Worm (Caenorhabditis elegans): Measurements from ENCODE around the gene F26F2.8.
A peak's percentile ranks its signal among the peaks of the same experiment; 100 is the strongest.

The F26F2.8 gene

DNA sequence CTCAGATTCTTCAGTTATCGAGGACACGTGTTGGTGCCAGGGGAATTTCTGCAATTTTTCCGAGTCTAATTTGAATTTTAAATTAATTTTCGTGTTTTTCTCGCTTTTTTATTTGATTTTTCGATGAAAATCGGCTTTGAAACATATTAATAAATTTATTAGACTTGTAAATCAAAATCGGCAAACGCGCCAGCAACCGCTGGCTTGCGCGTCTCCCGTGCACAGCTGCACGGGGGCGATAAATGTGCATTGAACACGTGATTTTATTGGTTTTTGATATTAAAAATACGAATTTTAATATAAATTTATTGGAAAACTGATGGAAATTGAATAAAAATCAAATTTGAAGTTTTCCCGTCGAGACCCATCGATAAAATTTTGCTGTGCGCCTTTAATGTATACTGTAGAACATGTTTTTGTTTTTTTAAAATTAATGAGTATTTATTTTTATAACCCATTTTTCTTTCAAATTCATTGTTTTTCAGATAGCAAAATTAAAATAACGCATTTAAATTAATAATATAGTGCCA is 1.2 kb downstream of the F26F2.8 start, which contains the start of gene F26F2.7:
F26F2.7 (plus strand) TSS at position 480 of the 530 bp plus-strand sequence.
- TF ChIP-seq fkh-8 (tag; optimal IDR thresholded peaks at IDR 0.05) (peak; percentile 87), skn-1 (tag; optimal IDR thresholded peaks at IDR 0.05) (peak; percentile 57), lin-15B (tag; optimal IDR thresholded peaks at IDR 0.05) (no peak), zip-4 (GFP tag; optimal IDR thresholded peaks at IDR 0.05) (peak; percentile 72), swsn-7 (tag; optimal IDR thresholded peaks at IDR 0.05) (peak; percentile 90), sptf-1 (tag; optimal IDR thresholded peaks at IDR 0.05) (no peak), unc-98 (GFP tag; IDR thresholded peaks at IDR 0.05) (no peak), zag-1 (tag; optimal IDR thresholded peaks at IDR 0.05) (no peak), nhr-20 (tag; optimal IDR thresholded peaks at IDR 0.05) (peak; percentile 88), nhr-237 (tag; optimal IDR thresholded peaks at IDR 0.05) (no peak), aha-1 (tag; optimal IDR thresholded peaks at IDR 0.05) (peak; percentile 29), sox-4 (tag; optimal IDR thresholded peaks at IDR 0.05) (peak; percentile 75), nhr-90 (tag; optimal IDR thresholded peaks at IDR 0.05; ENCODE audit: poor library complexity) (peak; percentile 90), sup-37 (GFP tag; optimal IDR thresholded peaks at IDR 0.05) (peak; percentile 30), snu-23 (GFP tag; optimal IDR thresholded peaks at IDR 0.05) (peak; percentile 90), C04F5.9 (tag; optimal IDR thresholded peaks at IDR 0.05) (peak; percentile 64), vab-15 (tag; optimal IDR thresholded peaks at IDR 0.05) (no peak), Y116A8C.19 (tag; optimal IDR thresholded peaks at IDR 0.05; ENCODE audit: borderline replicate concordance) (no peak), xbp-1 (tag; optimal IDR thresholded peaks at IDR 0.05) (peak; percentile 89), nhr-47 (tag; optimal IDR thresholded peaks at IDR 0.05) (peak; percentile 93), unc-30 (tag; optimal IDR thresholded peaks at IDR 0.05) (no peak), ces-1 (GFP tag; optimal IDR thresholded peaks at IDR 0.05) (no peak), rnt-1 (tag; optimal IDR thresholded peaks at IDR 0.05) (no peak), tbx-2 (tag; optimal IDR thresholded peaks at IDR 0.05) (peak; percentile 89), nhr-11 (tag; optimal IDR thresholded peaks at IDR 0.05) (peak; percentile 69), pax-3 (tag; optimal IDR thresholded peaks at IDR 0.05) (peak; percentile 65), ceh-90 (tag; optimal IDR thresholded peaks at IDR 0.05) (no peak), ama-1 (optimal IDR thresholded peaks at IDR 0.05) (no peak), ceh-8 (GFP tag; optimal IDR thresholded peaks at IDR 0.05) (peak; percentile 30), nhr-12 (tag; optimal IDR thresholded peaks at IDR 0.05) (no peak), pag-3 (tag; optimal IDR thresholded peaks at IDR 0.05; ENCODE audit: borderline replicate concordance, insufficient read depth) (no peak), nhr-19 (GFP tag; conservative IDR thresholded peaks at IDR 0.05) (peak; percentile 83), efl-1 (optimal IDR thresholded peaks at IDR 0.05) (peak; percentile 64 to 73), efl-1 (GFP tag; optimal IDR thresholded peaks at IDR 0.05 in 1 of 2) (peak; percentile 75 to 96), ceh-82 (tag; optimal IDR thresholded peaks at IDR 0.05) (peak; percentile 61 to 80 (median 70)), hlh-4 (tag; optimal IDR thresholded peaks at IDR 0.05) (peak; percentile 3), fos-1 (tag; optimal IDR thresholded peaks at IDR 0.05) (peak; percentile 28), hpl-2 (GFP tag; optimal IDR thresholded peaks at IDR 0.05) (no peak), nhr-71 (tag; optimal IDR thresholded peaks at IDR 0.05) (peak; percentile 93), pqm-1 (tag; optimal IDR thresholded peaks at IDR 0.05) (no peak), nhr-85 (tag) (peak; percentile 87), snpc-4 (tag; optimal IDR thresholded peaks at IDR 0.05) (peak; percentile 81), ceh-88 (GFP tag; IDR thresholded peaks at IDR 0.05) (peak; percentile 70), nhr-28 (tag; optimal IDR thresholded peaks at IDR 0.05) (no peak), lir-3 (tag; optimal IDR thresholded peaks at IDR 0.05; ENCODE audit: poor library complexity) (no peak), mep-1 (tag; optimal IDR thresholded peaks at IDR 0.05) (peak; percentile 94), unc-86 (tag; optimal IDR thresholded peaks at IDR 0.05) (peak; percentile 79), tlp-1 (tag; optimal IDR thresholded peaks at IDR 0.05) (no peak), unc-62 (GFP tag; optimal IDR thresholded peaks at IDR 0.05) (no peak), egl-13 (tag; optimal IDR thresholded peaks at IDR 0.05) (peak; percentile 80), mef-2 (tag; optimal IDR thresholded peaks at IDR 0.05) (peak; percentile 23), ztf-4 (tag; optimal IDR thresholded peaks at IDR 0.05) (no peak), fkh-4 (tag; optimal IDR thresholded peaks at IDR 0.05; ENCODE audit: borderline replicate concordance) (peak; percentile 69), aly-2 (tag; optimal IDR thresholded peaks at IDR 0.05) (no peak)
